Fruit fly (Drosophila melanogaster): ENCODE measurements around the gene CG42718.

- no peak for TF ChIP-seq CG5204 (GFP tag; optimal IDR thresholded peaks at IDR 0.05)
- TF ChIP-seq tj (GFP tag; optimal IDR thresholded peaks at IDR 0.05): no peak
- no peak for TF ChIP-seq cic (GFP tag; optimal IDR thresholded peaks at IDR 0.05)
- TF ChIP-seq Mnt (GFP tag; optimal IDR thresholded peaks at IDR 0.05): no peak
- no peak for TF ChIP-seq pad (GFP tag; optimal IDR thresholded peaks at IDR 0.05)
- TF ChIP-seq ovo (GFP tag; optimal IDR thresholded peaks at IDR 0.05): no peak
- no peak for TF ChIP-seq Hr96 (GFP tag; optimal IDR thresholded peaks at IDR 0.05)
- no peak for TF ChIP-seq toe (GFP tag; optimal IDR thresholded peaks at IDR 0.05)
- TF ChIP-seq CG1620 (GFP tag; optimal IDR thresholded peaks at IDR 0.05): no peak
These were observed 26.8 kb upstream of the CG42718 start, which contains the start of gene mRpS34 for dm6 chr3L:16347914-16348313.

Measured in whole organism, adult.